Worm (Caenorhabditis elegans): Measurements from ENCODE around the gene Y17G9B.11.

Gene Y17G9B.11

DNA sequence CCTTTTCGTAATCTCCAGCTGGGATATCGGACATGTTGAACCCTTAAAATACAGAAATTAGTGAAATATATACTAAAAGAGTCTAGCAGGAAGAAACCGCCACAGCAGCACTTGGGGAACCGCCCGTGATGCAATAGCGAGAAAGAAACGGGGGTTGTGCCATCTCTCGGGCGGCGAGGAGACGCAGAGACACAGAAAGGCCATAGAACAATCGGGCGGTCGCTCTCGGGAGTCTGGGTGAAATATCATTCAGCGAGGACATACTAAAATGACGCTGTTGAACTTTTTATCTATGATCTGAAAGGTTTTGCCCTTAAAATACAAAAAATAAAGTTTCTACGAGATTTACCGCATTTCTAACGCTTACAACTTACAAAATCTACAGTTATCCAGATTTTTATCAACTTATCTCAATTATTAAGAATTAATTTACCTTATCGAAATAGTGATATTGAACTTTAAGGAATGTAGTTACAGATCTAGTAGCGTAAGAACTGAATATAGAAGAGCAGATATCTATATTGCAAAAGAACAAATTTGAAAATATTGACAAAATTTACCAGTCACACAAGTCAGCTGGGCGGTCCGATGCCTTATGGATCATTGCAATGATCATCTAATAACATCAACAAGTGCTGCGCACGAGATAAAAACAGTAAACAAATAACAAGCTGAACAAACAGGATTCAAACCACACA is 7.8 kb upstream of the Y17G9B.11 start, which contains the start of gene cyc-2.1 (continued):
- no peak for TF ChIP-seq ceh-2 (tag; optimal IDR thresholded peaks at IDR 0.05)
- no peak for TF ChIP-seq T23F11.4 (GFP tag; optimal IDR thresholded peaks at IDR 0.05)
- no peak for TF ChIP-seq ceh-14 (tag; optimal IDR thresholded peaks at IDR 0.05)
- TF ChIP-seq ztf-16 (tag; optimal IDR thresholded peaks at IDR 0.05) = no peak
- TF ChIP-seq K02D7.2 (tag; optimal IDR thresholded peaks at IDR 0.05) = no peak
- TF ChIP-seq ceh-31 (tag; optimal IDR thresholded peaks at IDR 0.05) = peak; percentile 43
- peak; percentile 15 for TF ChIP-seq ceh-18 (tag; optimal IDR thresholded peaks at IDR 0.05)
- TF ChIP-seq zip-5 (tag; optimal IDR thresholded peaks at IDR 0.05) = no peak
- no peak for TF ChIP-seq ahr-1 (tag; optimal IDR thresholded peaks at IDR 0.05)
- no peak for TF ChIP-seq pax-1 (tag; optimal IDR thresholded peaks at IDR 0.05)
- no peak for TF ChIP-seq pag-3 (tag; optimal IDR thresholded peaks at IDR 0.05; ENCODE audit: borderline replicate concordance)
- peak; percentile 45 for TF ChIP-seq rnt-1 (tag; optimal IDR thresholded peaks at IDR 0.05)
- peak; percentile 62 for TF ChIP-seq elt-2 (tag; optimal IDR thresholded peaks at IDR 0.05)
- TF ChIP-seq syd-9 (tag; optimal IDR thresholded peaks at IDR 0.05) = no peak
- no peak for TF ChIP-seq unc-42 (tag; optimal IDR thresholded peaks at IDR 0.05)
- no peak for TF ChIP-seq unc-3 (GFP tag; conservative IDR thresholded peaks at IDR 0.05)
- TF ChIP-seq unc-3 (tag; optimal IDR thresholded peaks at IDR 0.05) = no peak
- peak; percentile 28 for TF ChIP-seq pha-2 (tag; optimal IDR thresholded peaks at IDR 0.05)
- TF ChIP-seq ceh-22 (tag; optimal IDR thresholded peaks at IDR 0.05) = no peak
- TF ChIP-seq nhr-11 (tag; optimal IDR thresholded peaks at IDR 0.05) = no peak
- TF ChIP-seq odd-2 (tag; optimal IDR thresholded peaks at IDR 0.05) = no peak
- TF ChIP-seq tbx-2 (tag; optimal IDR thresholded peaks at IDR 0.05) = peak; percentile 9
- TF ChIP-seq hlh-15 (tag; optimal IDR thresholded peaks at IDR 0.05) = no peak
- no peak for TF ChIP-seq ceh-9 (tag; optimal IDR thresholded peaks at IDR 0.05)
- no peak for TF ChIP-seq ceh-24 (tag; optimal IDR thresholded peaks at IDR 0.05)
- TF ChIP-seq dmd-4 (tag; optimal IDR thresholded peaks at IDR 0.05; ENCODE audit: borderline replicate concordance) = no peak
- TF ChIP-seq gmeb-2 (tag; optimal IDR thresholded peaks at IDR 0.05) = no peak
- no peak for TF ChIP-seq F13H6.1 (tag; optimal IDR thresholded peaks at IDR 0.05)
- peak; percentile 22 for TF ChIP-seq unc-55 (GFP tag; optimal IDR thresholded peaks at IDR 0.05)

ce11 chrIV:4749155-4749554 is 7.2 kb upstream of the Y17G9B.11 start:
- TF ChIP-seq elt-2 (tag; optimal IDR thresholded peaks at IDR 0.05) (no peak), ceh-30 (tag; optimal IDR thresholded peaks at IDR 0.05) (no peak), ama-1 (optimal IDR thresholded peaks at IDR 0.05) (no peak), fax-1 (tag; optimal IDR thresholded peaks at IDR 0.05) (no peak)

ce11 chrIV:4749728-4750278 is 6.6 kb upstream of the Y17G9B.11 start, which contains the start of the genes rpl-20 and Y17G9B.5:
TSS of gene rpl-20 (minus strand) at chrIV:4749778.
TSS of gene Y17G9B.5 (plus strand) at chrIV:4750240.
- TF ChIP-seq dmd-4 (tag; optimal IDR thresholded peaks at IDR 0.05; ENCODE audit: borderline replicate concordance) (no peak), K02D7.2 (tag; optimal IDR thresholded peaks at IDR 0.05) (peak; percentile 72), ceh-22 (tag; optimal IDR thresholded peaks at IDR 0.05) (peak; percentile 29), nhr-232 (tag; optimal IDR thresholded peaks at IDR 0.05) (no peak), elt-4 (tag; optimal IDR thresholded peaks at IDR 0.05) (no peak), hlh-13 (GFP tag; optimal IDR thresholded peaks at IDR 0.05) (peak; percentile 62), sdc-2 (tag; optimal IDR thresholded peaks at IDR 0.05) (peak; percentile 68), pax-1 (tag; optimal IDR thresholded peaks at IDR 0.05) (peak; percentile 85), ttx-3 (tag; optimal IDR thresholded peaks at IDR 0.05) (peak; percentile 80), ceh-30 (tag; optimal IDR thresholded peaks at IDR 0.05) (peak; percentile 99), madf-2 (tag; optimal IDR thresholded peaks at IDR 0.05) (peak; percentile 88), mec-3 (tag; optimal IDR thresholded peaks at IDR 0.05; ENCODE audit: borderline replicate concordance) (no peak), npax-4 (tag; optimal IDR thresholded peaks at IDR 0.05) (no peak), sox-2 (GFP tag; IDR thresholded peaks at IDR 0.05) (peak; percentile 89), unc-86 (tag; optimal IDR thresholded peaks at IDR 0.05) (peak; percentile 96), ceh-9 (tag; optimal IDR thresholded peaks at IDR 0.05) (no peak), pha-2 (tag; optimal IDR thresholded peaks at IDR 0.05) (peak; percentile 79), fax-1 (tag; optimal IDR thresholded peaks at IDR 0.05) (peak; percentile 19), unc-42 (tag; optimal IDR thresholded peaks at IDR 0.05) (peak; percentile 98), pqm-1 (tag; optimal IDR thresholded peaks at IDR 0.05) (peak; percentile 81), ref-2 (tag; optimal IDR thresholded peaks at IDR 0.05) (peak; percentile 99), tbx-2 (tag; optimal IDR thresholded peaks at IDR 0.05) (peak; percentile 97), pat-9 (tag; optimal IDR thresholded peaks at IDR 0.05) (peak; percentile 82), zip-5 (tag; optimal IDR thresholded peaks at IDR 0.05) (peak; percentile 48), F13H6.1 (tag; optimal IDR thresholded peaks at IDR 0.05) (peak; percentile 78), rnt-1 (tag; optimal IDR thresholded peaks at IDR 0.05) (peak; percentile 97), eyg-1 (tag; optimal IDR thresholded peaks at IDR 0.05) (peak; percentile 17), syd-9 (tag; optimal IDR thresholded peaks at IDR 0.05) (peak; percentile 71), fkh-10 (GFP tag; optimal IDR thresholded peaks at IDR 0.05) (peak; percentile 92), hlh-8 (tag; optimal IDR thresholded peaks at IDR 0.05) (peak; percentile 72)

All from whole organism, late embryonic.